Fruit fly (Drosophila melanogaster): ENCODE measurements around the gene Jhbp4.
A peak's percentile ranks its signal among the peaks of the same experiment; 100 is the strongest.

Jhbp4 gene

DNA sequence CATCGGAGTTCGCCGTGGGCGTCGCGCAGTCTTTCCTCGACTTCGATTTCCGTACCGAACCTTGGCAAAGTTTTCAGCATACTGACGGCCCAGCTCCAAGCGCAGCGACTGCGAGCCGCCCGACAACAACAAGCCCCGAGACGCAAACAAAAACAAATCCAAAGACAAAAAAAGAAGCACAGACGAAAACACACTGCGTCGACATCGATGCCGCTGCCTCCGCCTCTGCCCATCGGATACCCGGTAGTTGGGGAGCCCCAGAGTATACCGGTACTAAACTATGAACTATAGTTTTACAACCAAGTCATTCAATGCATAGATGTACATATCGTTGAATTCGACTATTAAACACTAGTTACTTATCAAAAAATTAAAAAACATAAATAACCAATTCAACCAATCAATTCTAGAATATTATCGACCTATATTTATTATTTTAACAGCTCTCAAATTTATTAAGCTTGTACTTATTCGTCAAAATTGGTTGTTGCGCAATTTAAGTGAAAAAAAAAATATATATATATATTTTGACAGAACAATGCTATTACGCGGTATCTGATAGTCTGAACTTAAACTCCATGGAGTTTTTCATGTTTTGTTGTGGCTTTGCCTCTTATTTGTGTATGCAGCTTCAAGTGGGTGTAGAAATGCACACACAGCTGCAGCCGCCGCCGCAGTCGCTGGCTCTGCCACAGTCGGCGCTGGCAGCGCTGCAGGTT is 50.9 kb downstream of the Jhbp4 start (continued):
- TF ChIP-seq ewg (GFP tag; optimal IDR thresholded peaks at IDR 0.05) (peak; percentile 74), CG15696 (tag; optimal IDR thresholded peaks at IDR 0.05) (peak; percentile 58), CG3407 (GFP tag; optimal IDR thresholded peaks at IDR 0.05) (peak; percentile 80), CG14860 (GFP tag; IDR thresholded peaks at IDR 0.05; ENCODE audit: partially characterized antibody) (no peak), Sox102F (GFP tag; optimal IDR thresholded peaks at IDR 0.05) (peak; percentile 90), Abd-B (GFP tag; optimal IDR thresholded peaks at IDR 0.05) (peak; percentile 78), CG17568 (GFP tag; optimal IDR thresholded peaks at IDR 0.05) (no peak), CG10959 (GFP tag; IDR thresholded peaks at IDR 0.05) (no peak), stc (GFP tag; IDR thresholded peaks at IDR 0.05) (peak; percentile 39; the same call in 1 of the 2 replicates), wek (GFP tag; optimal IDR thresholded peaks at IDR 0.05) (no peak), CG6813 (GFP tag; optimal IDR thresholded peaks at IDR 0.05) (peak; percentile 58), amos (GFP tag; IDR thresholded peaks at IDR 0.05; ENCODE audit: partially characterized antibody) (no peak), dmrt99B (tag; optimal IDR thresholded peaks at IDR 0.05) (peak; percentile 91), Sry-β (GFP tag; optimal IDR thresholded peaks at IDR 0.05) (peak; percentile 40), trem (tag; optimal IDR thresholded peaks at IDR 0.05) (peak; percentile 61), CG10979 (tag; optimal IDR thresholded peaks at IDR 0.05) (peak; percentile 93), CG17186 (GFP tag; optimal IDR thresholded peaks at IDR 0.05) (peak; percentile 11), HLH54F (GFP tag; optimal IDR thresholded peaks at IDR 0.05) (no peak), CG8359 (GFP tag; optimal IDR thresholded peaks at IDR 0.05; ENCODE audit: borderline replicate concordance) (peak; percentile 64), prd (optimal IDR thresholded peaks at IDR 0.05) (no peak), prd (GFP tag; IDR thresholded peaks at IDR 0.05) (peak; percentile 71; the same call in 2 of the 3 replicates), phol (tag; optimal IDR thresholded peaks at IDR 0.05) (peak; percentile 92), Dll (GFP tag; IDR thresholded peaks at IDR 0.05; ENCODE audit: partially characterized antibody) (no peak), CHES-1-like (GFP tag; optimal IDR thresholded peaks at IDR 0.05) (no peak), CG18619 (GFP tag; optimal IDR thresholded peaks at IDR 0.05) (peak; percentile 76), tin (GFP tag; optimal IDR thresholded peaks at IDR 0.05) (peak; percentile 77), CG3847 (GFP tag; IDR thresholded peaks at IDR 0.05) (no peak), CG1832 (GFP tag; optimal IDR thresholded peaks at IDR 0.05) (no peak), salm (tag; optimal IDR thresholded peaks at IDR 0.05) (peak; percentile 72), nerfin-2 (GFP tag; IDR thresholded peaks at IDR 0.05; ENCODE audit: partially characterized antibody) (no peak), Hr39 (optimal IDR thresholded peaks at IDR 0.05) (no peak), Drgx (GFP tag; IDR thresholded peaks at IDR 0.05) (peak; percentile 70), CG1233 (GFP tag; optimal IDR thresholded peaks at IDR 0.05) (peak; percentile 63), CG10209 (GFP tag; optimal IDR thresholded peaks at IDR 0.05) (peak; percentile 76), slbo (GFP tag; IDR thresholded peaks at IDR 0.05) (0 out of 2 replicates have a peak, but pooled peaks have one; percentile 14), CG2678 (tag; optimal IDR thresholded peaks at IDR 0.05) (peak; percentile 89), CG6854 (GFP tag; optimal IDR thresholded peaks at IDR 0.05) (peak; percentile 28), CG9797 (GFP tag; optimal IDR thresholded peaks at IDR 0.05) (no peak), nerfin-1 (tag; optimal IDR thresholded peaks at IDR 0.05) (peak; percentile 83), bbx (GFP tag; IDR thresholded peaks at IDR 0.05; ENCODE audit: partially characterized antibody) (0 out of 2 replicates have a peak, but pooled peaks have one; percentile 43), Pdp1 (GFP tag; optimal IDR thresholded peaks at IDR 0.05) (peak in 1 of 2 experiments; percentile 10), E2f1 (GFP tag; IDR thresholded peaks at IDR 0.05) (peak; percentile 39; the same call in 1 of the 2 replicates), grau (tag; optimal IDR thresholded peaks at IDR 0.05) (peak; percentile 73), B-H2 (GFP tag; optimal IDR thresholded peaks at IDR 0.05) (no peak), CG15269 (tag; optimal IDR thresholded peaks at IDR 0.05) (peak; percentile 66), Hr3 (GFP tag; optimal IDR thresholded peaks at IDR 0.05) (peak; percentile 82), CG1603 (tag; optimal IDR thresholded peaks at IDR 0.05) (peak; percentile 47), CG31224 (GFP tag; IDR thresholded peaks at IDR 0.05) (no peak)
